Worm (Caenorhabditis elegans): ENCODE results near the gene lido-16.

DNA sequence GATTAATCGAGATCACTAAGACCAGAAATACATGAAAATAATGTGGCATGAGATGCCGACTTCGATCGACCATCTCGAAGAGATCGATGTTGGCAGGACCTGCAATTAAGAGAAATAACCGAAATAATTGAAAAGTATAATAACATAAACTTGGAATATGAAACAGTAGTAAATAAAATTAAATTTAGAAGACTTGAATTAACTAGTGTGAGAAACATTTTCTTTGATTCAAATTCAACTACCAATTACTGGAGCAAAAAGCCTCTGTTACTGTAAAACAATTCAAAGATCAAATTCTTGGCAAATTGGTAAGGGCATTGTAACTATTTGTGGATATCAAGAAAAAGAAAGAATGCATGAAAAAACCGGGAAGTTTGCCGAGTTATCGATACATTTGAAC lies 29.1 kb upstream of the lido-16 start, which contains the start of gene R05G9R.1:
- TF ChIP-seq egl-27 (tag; optimal IDR thresholded peaks at IDR 0.05) (no peak), ces-1 (GFP tag; optimal IDR thresholded peaks at IDR 0.05) (no peak)
